Fruit fly (Drosophila melanogaster): ENCODE data around the gene DIP-gamma.

Gene DIP-gamma

dm6 chr3R:28888561-28889426 is 81.4 kb downstream of the DIP-gamma start (continued):
- TF ChIP-seq schlank (tag; optimal IDR thresholded peaks at IDR 0.05) (peak; percentile 70), dmrt11E (tag; optimal IDR thresholded peaks at IDR 0.05) (peak; percentile 43), H2.0 (GFP tag; IDR thresholded peaks at IDR 0.05) (peak; percentile 58), Kr (GFP tag; optimal IDR thresholded peaks at IDR 0.05) (no peak), sens-2 (GFP tag; IDR thresholded peaks at IDR 0.05) (no peak), da (GFP tag; optimal IDR thresholded peaks at IDR 0.05) (peak; percentile 33), ftz-f1 (GFP tag; optimal IDR thresholded peaks at IDR 0.05) (peak; percentile 43), CG12299 (tag; optimal IDR thresholded peaks at IDR 0.05) (peak; percentile 50), ssp (GFP tag; IDR thresholded peaks at IDR 0.05) (peak; percentile 69), CG14667 (GFP tag; IDR thresholded peaks at IDR 0.05) (peak; percentile 64), Optix (GFP tag; IDR thresholded peaks at IDR 0.05) (0 out of 3 replicates have a peak, but pooled peaks have one; percentile 6), CG11085 (GFP tag; IDR thresholded peaks at IDR 0.05) (peak; percentile 53; the same call in 1 of the 2 replicates), CG9817 (tag; optimal IDR thresholded peaks at IDR 0.05) (peak; percentile 88), CG33213 (GFP tag; optimal IDR thresholded peaks at IDR 0.05) (peak; percentile 77), CG11504 (tag; optimal IDR thresholded peaks at IDR 0.05) (peak; percentile 81), Blimp-1 (GFP tag; optimal IDR thresholded peaks at IDR 0.05) (peak; percentile 71), gfzf (GFP tag; optimal IDR thresholded peaks at IDR 0.05) (peak; percentile 44), btn (GFP tag; optimal IDR thresholded peaks at IDR 0.05) (no peak), Atf3 (GFP tag; optimal IDR thresholded peaks at IDR 0.05) (peak; percentile 70), E2f1 (GFP tag; IDR thresholded peaks at IDR 0.05) (peak; percentile 63), pros (GFP tag; optimal IDR thresholded peaks at IDR 0.05) (peak; percentile 42), disco-r (GFP tag; optimal IDR thresholded peaks at IDR 0.05) (peak; percentile 67), Mrtf (GFP tag; IDR thresholded peaks at IDR 0.05) (peak; percentile 50; the same call in 1 of the 3 replicates), emc (GFP tag; optimal IDR thresholded peaks at IDR 0.05) (peak; percentile 77), crc (GFP tag; optimal IDR thresholded peaks at IDR 0.05) (peak; percentile 72), chinmo (GFP tag; IDR thresholded peaks at IDR 0.05; ENCODE audit: partially characterized antibody) (0 out of 4 replicates have a peak, but pooled peaks have one; percentile 15), grn (GFP tag; optimal IDR thresholded peaks at IDR 0.05) (peak; percentile 18), Ravus (GFP tag; IDR thresholded peaks at IDR 0.05) (no peak), ara (GFP tag; IDR thresholded peaks at IDR 0.05) (peak; percentile 42; the same call in 1 of the 2 replicates), CG6254 (GFP tag; optimal IDR thresholded peaks at IDR 0.05) (peak; percentile 15), CG17802 (tag; optimal IDR thresholded peaks at IDR 0.05) (peak; percentile 70), sd (tag; optimal IDR thresholded peaks at IDR 0.05) (peak; percentile 99), mam (GFP tag; optimal IDR thresholded peaks at IDR 0.05) (peak; percentile 91), hth (optimal IDR thresholded peaks at IDR 0.05) (no peak), CG6854 (GFP tag; optimal IDR thresholded peaks at IDR 0.05) (peak; percentile 24), bsh (GFP tag; optimal IDR thresholded peaks at IDR 0.05) (peak; percentile 39 to 72), lmd (GFP tag; IDR thresholded peaks at IDR 0.05) (peak; percentile 74), psq (GFP tag; optimal IDR thresholded peaks at IDR 0.05) (no peak), CG6683 (GFP tag; optimal IDR thresholded peaks at IDR 0.05) (peak; percentile 63), vnd (GFP tag; IDR thresholded peaks at IDR 0.05; ENCODE audit: partially characterized antibody) (no peak), mld (GFP tag; IDR thresholded peaks at IDR 0.05; ENCODE audit: partially characterized antibody) (no peak), CG3281 (GFP tag; optimal IDR thresholded peaks at IDR 0.05) (peak; percentile 88), CG30020 (tag; optimal IDR thresholded peaks at IDR 0.05) (peak; percentile 35), chn (GFP tag; optimal IDR thresholded peaks at IDR 0.05) (peak; percentile 68), jigr1 (GFP tag; IDR thresholded peaks at IDR 0.05) (no peak), pita (GFP tag; optimal IDR thresholded peaks at IDR 0.05) (no peak), CG12155 (GFP tag; optimal IDR thresholded peaks at IDR 0.05) (peak; percentile 82), yki (optimal IDR thresholded peaks at IDR 0.05) (no peak), Trl (optimal IDR thresholded peaks at IDR 0.05) (no peak), Trl (GFP tag; optimal IDR thresholded peaks at IDR 0.05) (peak; percentile 89)

Data from whole organism, embryonic.